Worm (Caenorhabditis elegans): ENCODE measurements around the gene F53H2.1.

DNA sequence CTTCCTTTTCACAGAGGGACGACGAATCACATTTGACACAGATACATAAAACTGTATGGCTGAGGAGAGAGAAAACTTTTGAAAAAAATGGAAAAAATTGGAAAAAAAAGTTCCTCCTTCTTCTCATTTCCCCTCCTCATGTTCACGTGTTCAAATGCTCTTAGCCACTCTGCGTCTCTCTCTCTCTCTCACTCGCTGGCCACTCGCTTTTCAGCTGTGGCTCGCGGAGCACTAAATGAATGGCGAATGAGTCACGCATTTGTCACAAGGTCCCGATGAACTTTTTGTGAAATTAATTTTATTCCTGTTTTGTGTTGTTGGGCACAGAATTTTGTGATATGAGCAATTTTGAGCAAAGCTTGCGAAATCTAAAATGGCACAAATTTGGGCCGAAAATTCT, 30.3 kb downstream of the F53H2.1 start:
- no peak for TF ChIP-seq pqm-1 (tag; optimal IDR thresholded peaks at IDR 0.05)
- TF ChIP-seq ztf-11 (tag; optimal IDR thresholded peaks at IDR 0.05) = no peak

Measured in whole organism, L1 larva.